Fruit fly (Drosophila melanogaster) whole organism, embryonic: ENCODE measurements around the gene CG45049.

Experiments used
- Atf6 ChIP-seq: fragments of 200-800 bp; sonication (Bioruptor generic); IDR thresholded peaks from 2 replicates; pipeline ENCODE4 v1.3.6; 2022; ENCODE audit warnings: missing biosample characterization, missing genetic modification characterization
- CG10274 ChIP-seq: fragments of 200-800 bp; sonication (Bioruptor generic); optimal IDR thresholded peaks from 3 replicates; lab custom pipeline; 2017; ENCODE audit warnings: missing biosample characterization, mild to moderate bottlenecking, missing genetic modification characterization
- CG10366 ChIP-seq: fragments of 200-800 bp; sonication (Bioruptor generic); IDR thresholded peaks from 2 replicates; pipeline ENCODE4 v1.3.6; 2022; ENCODE audit warnings: missing biosample characterization, missing genetic modification characterization
- CG10979 ChIP-seq: fragments of 200-800 bp; sonication (Bioruptor generic); optimal IDR thresholded peaks from 2 replicates; lab custom pipeline; 2018; ENCODE audit warnings: missing biosample characterization, mild to moderate bottlenecking, missing genetic modification characterization, moderate library complexity
- CG11456 ChIP-seq: fragments of 200-800 bp; sonication (Bioruptor generic); IDR thresholded peaks from 3 replicates; pipeline ENCODE4 v1.3.6; 2022; ENCODE audit warnings: missing biosample characterization, missing genetic modification characterization
- CG12236 ChIP-seq: fragments of 200-800 bp; sonication (Bioruptor generic); optimal IDR thresholded peaks from 2 replicates; lab custom pipeline; 2016; ENCODE audit warnings: missing biosample characterization, missing genetic modification characterization
- CG1233 ChIP-seq: fragments of 200-800 bp; sonication (Bioruptor generic); optimal IDR thresholded peaks from 4 replicates; lab custom pipeline; 2018; ENCODE audit warnings: missing biosample characterization, mild to moderate bottlenecking, missing genetic modification characterization
- CG12769 ChIP-seq: fragments of 200-800 bp; sonication (Bioruptor generic); optimal IDR thresholded peaks from 2 replicates; lab custom pipeline; 2019; ENCODE audit warnings: missing biosample characterization, mild to moderate bottlenecking, missing genetic modification characterization, moderate library complexity
- CG13287 ChIP-seq: fragments of 200-800 bp; sonication (Bioruptor generic); IDR thresholded peaks from 2 replicates; pipeline ENCODE4 v1.3.6; 2022; ENCODE audit warnings: missing biosample characterization, missing genetic modification characterization; ENCODE audit not compliant: partially characterized antibody
- CG14860 ChIP-seq: fragments of 200-800 bp; sonication (Bioruptor generic); IDR thresholded peaks from 3 replicates; pipeline ENCODE4 v1.3.6; 2022; ENCODE audit warnings: missing biosample characterization, missing genetic modification characterization; ENCODE audit not compliant: partially characterized antibody
- CG1832 ChIP-seq: fragments of 200-800 bp; sonication (Bioruptor generic); optimal IDR thresholded peaks from 2 replicates; lab custom pipeline; 2017; ENCODE audit warnings: missing biosample characterization, mild to moderate bottlenecking, missing genetic modification characterization, inconsistent platforms
- CG18476 ChIP-seq: fragments of 200-800 bp; sonication (Bioruptor generic); optimal IDR thresholded peaks from 2 replicates; lab custom pipeline; 2016; ENCODE audit warnings: missing biosample characterization, mild to moderate bottlenecking, missing genetic modification characterization
- CG3065 ChIP-seq: fragments of 200-800 bp; sonication (Bioruptor generic); optimal IDR thresholded peaks from 2 replicates; lab custom pipeline; 2016; ENCODE audit warnings: missing biosample characterization, missing genetic modification characterization
- CG31388 ChIP-seq: fragments of 200-800 bp; sonication (Bioruptor generic); optimal IDR thresholded peaks from 2 replicates; lab custom pipeline; 2016; ENCODE audit warnings: missing biosample characterization, missing genetic modification characterization
- CG4617 ChIP-seq: fragments of 200-800 bp; sonication (Bioruptor generic); optimal IDR thresholded peaks from 3 replicates; lab custom pipeline; 2016; ENCODE audit warnings: missing biosample characterization, missing genetic modification characterization, borderline replicate concordance
- CG6689 ChIP-seq: fragments of 200-800 bp; sonication (Bioruptor generic); IDR thresholded peaks from 2 replicates; pipeline ENCODE4 v1.3.6; 2022; ENCODE audit warnings: missing biosample characterization, missing genetic modification characterization
- CG6765 ChIP-seq: fragments of 200-800 bp; sonication (Bioruptor generic); optimal IDR thresholded peaks from 3 replicates; lab custom pipeline; 2017; ENCODE audit warnings: missing biosample characterization, mild to moderate bottlenecking, missing genetic modification characterization
- CG7372 ChIP-seq: fragments of 200-800 bp; sonication (Bioruptor generic); IDR thresholded peaks from 2 replicates; pipeline ENCODE4 v1.3.6; 2022; ENCODE audit warnings: missing biosample characterization, missing genetic modification characterization
- CG8089 ChIP-seq: fragments of 200-800 bp; sonication (Bioruptor generic); optimal IDR thresholded peaks from 3 replicates; lab custom pipeline; 2016; ENCODE audit warnings: missing biosample characterization, missing genetic modification characterization
- Dbx ChIP-seq: fragments of 200-800 bp; sonication (Bioruptor generic); IDR thresholded peaks from 3 replicates; pipeline ENCODE4 v1.3.6; 2022; ENCODE audit warnings: missing biosample characterization, missing genetic modification characterization
- Drgx ChIP-seq: fragments of 200-800 bp; sonication (Bioruptor generic); IDR thresholded peaks from 2 replicates; pipeline ENCODE4 v1.3.6; 2022; ENCODE audit warnings: missing biosample characterization, missing genetic modification characterization
- Elba2 ChIP-seq: fragments of 200-800 bp; sonication (Bioruptor generic); optimal IDR thresholded peaks from 3 replicates; lab custom pipeline; 2016; ENCODE audit warnings: missing biosample characterization, missing genetic modification characterization
- H2.0 ChIP-seq: fragments of 200-800 bp; sonication (Bioruptor generic); IDR thresholded peaks from 2 replicates; pipeline ENCODE4 v1.3.6; 2022; ENCODE audit warnings: missing biosample characterization, missing genetic modification characterization
- HmgZ ChIP-seq: fragments of 200-800 bp; sonication (Bioruptor generic); optimal IDR thresholded peaks from 2 replicates; lab custom pipeline; 2018; ENCODE audit warnings: missing biosample characterization, mild to moderate bottlenecking, missing genetic modification characterization
- Mad ChIP-seq: fragments of 200-800 bp; sonication (Bioruptor generic); optimal IDR thresholded peaks from 2 replicates; lab custom pipeline; 2016; ENCODE audit warnings: missing biosample characterization, missing genetic modification characterization
- Sry-β ChIP-seq: fragments of 200-800 bp; sonication (Bioruptor generic); optimal IDR thresholded peaks from 2 replicates; lab custom pipeline; 2018; ENCODE audit warnings: missing biosample characterization, mild to moderate bottlenecking, missing genetic modification characterization, moderate library complexity
- Xrp1 ChIP-seq: fragments of 200-800 bp; sonication (Bioruptor generic); IDR thresholded peaks from 2 replicates; pipeline ENCODE4 v1.3.6; 2022; ENCODE audit warnings: missing biosample characterization, missing genetic modification characterization
- al ChIP-seq: fragments of 200-800 bp; sonication (Bioruptor generic); IDR thresholded peaks from 2 replicates; pipeline ENCODE4 v1.3.6; 2022; ENCODE audit warnings: missing biosample characterization, missing genetic modification characterization
- ash1 ChIP-seq: fragments of 200-800 bp; sonication (Bioruptor generic); optimal IDR thresholded peaks from 2 replicates; lab custom pipeline; 2018; ENCODE audit warnings: missing biosample characterization, mild to moderate bottlenecking, missing genetic modification characterization
- bcd ChIP-seq: fragments of 200-800 bp; sonication (Bioruptor generic); optimal IDR thresholded peaks from 2 replicates; lab custom pipeline; 2017; ENCODE audit warnings: missing biosample characterization, mild to moderate bottlenecking, missing genetic modification characterization
- caup ChIP-seq: fragments of 200-800 bp; sonication (Bioruptor generic); optimal IDR thresholded peaks from 3 replicates; lab custom pipeline; 2017; ENCODE audit warnings: missing biosample characterization, mild to moderate bottlenecking, missing genetic modification characterization, moderate library complexity; ENCODE audit not compliant: severe bottlenecking
- dan ChIP-seq: fragments of 200-800 bp; sonication (Bioruptor generic); IDR thresholded peaks from 2 replicates; pipeline ENCODE4 v1.3.6; 2022; ENCODE audit warnings: missing biosample characterization, missing genetic modification characterization
- dmrt11E ChIP-seq: fragments of 200-800 bp; sonication (Bioruptor generic); optimal IDR thresholded peaks from 3 replicates; lab custom pipeline; 2018; ENCODE audit warnings: missing biosample characterization, mild to moderate bottlenecking, missing genetic modification characterization, moderate library complexity
- dpn ChIP-seq, 2 experiments: fragments of 200-800 bp; sonication (Bioruptor generic); optimal IDR thresholded peaks; 3 replicates each; lab custom pipeline; 2016; ENCODE audit warnings: missing biosample characterization in 2 of 2, missing genetic modification characterization in 2 of 2
- emc ChIP-seq: fragments of 200-800 bp; sonication (Bioruptor generic); optimal IDR thresholded peaks from 2 replicates; lab custom pipeline; 2016; ENCODE audit warnings: missing biosample characterization, missing genetic modification characterization
- fd3F ChIP-seq: fragments of 200-800 bp; sonication (Bioruptor generic); optimal IDR thresholded peaks from 2 replicates; lab custom pipeline; 2018; ENCODE audit warnings: missing biosample characterization, mild to moderate bottlenecking, missing genetic modification characterization, moderate library complexity
- ftz-f1 ChIP-seq: fragments of 200-800 bp; sonication (Bioruptor generic); optimal IDR thresholded peaks from 2 replicates; lab custom pipeline; 2016; ENCODE audit warnings: missing biosample characterization, missing genetic modification characterization
- gem ChIP-seq: fragments of 200-800 bp; sonication (Bioruptor generic); optimal IDR thresholded peaks from 2 replicates; lab custom pipeline; 2019; ENCODE audit warnings: missing biosample characterization, mild to moderate bottlenecking, missing genetic modification characterization, moderate library complexity
- hb ChIP-seq: fragments of 200-800 bp; sonication (Bioruptor generic); IDR thresholded peaks from 3 replicates; pipeline ENCODE4 v1.3.6; 2022; ENCODE audit warnings: missing biosample characterization, missing genetic modification characterization; ENCODE audit not compliant: partially characterized antibody
- lmd ChIP-seq: fragments of 200-800 bp; sonication (Bioruptor generic); IDR thresholded peaks from 2 replicates; pipeline ENCODE4 v1.3.6; 2022; ENCODE audit warnings: missing biosample characterization, missing genetic modification characterization
- lola ChIP-seq, 3 experiments: fragments of >200 bp in 2 of 3; fragments of 200-800 bp in 1 of 3; sonication (Bioruptor generic) in 1 of 3; optimal IDR thresholded peaks; 2 replicates each; lab custom pipeline; 2017 to 2019; ENCODE audit warnings: missing biosample characterization in 3 of 3, missing genetic modification characterization in 3 of 3, mild to moderate bottlenecking in 1 of 3, moderate library complexity in 1 of 3
- maf-S ChIP-seq: fragments of 200-800 bp; sonication (Bioruptor generic); optimal IDR thresholded peaks from 2 replicates; lab custom pipeline; 2016; ENCODE audit warnings: missing biosample characterization, missing genetic modification characterization
- phol ChIP-seq: fragments of 200-800 bp; sonication (Bioruptor generic); optimal IDR thresholded peaks from 3 replicates; lab custom pipeline; 2018; ENCODE audit warnings: missing biosample characterization, mild to moderate bottlenecking, missing genetic modification characterization, moderate library complexity
- pita ChIP-seq: fragments of 200-800 bp; sonication (Bioruptor generic); optimal IDR thresholded peaks from 2 replicates; lab custom pipeline; 2017; ENCODE audit warnings: missing biosample characterization, mild to moderate bottlenecking, missing genetic modification characterization
- rib ChIP-seq: fragments of 200-800 bp; sonication (Bioruptor generic); IDR thresholded peaks from 2 replicates; pipeline ENCODE4 v1.3.6; 2022; ENCODE audit warnings: missing biosample characterization, missing genetic modification characterization
- slou ChIP-seq: fragments of 200-800 bp; sonication (Bioruptor generic); optimal IDR thresholded peaks from 3 replicates; lab custom pipeline; 2016; ENCODE audit warnings: missing biosample characterization, missing genetic modification characterization
- sna ChIP-seq: fragments of 200-800 bp; sonication (Bioruptor generic); IDR thresholded peaks from 2 replicates; pipeline ENCODE4 v1.3.6; 2022; ENCODE audit warnings: missing biosample characterization, missing genetic modification characterization; ENCODE audit not compliant: partially characterized antibody
- sqz ChIP-seq: fragments of 200-800 bp; sonication (Bioruptor generic); optimal IDR thresholded peaks from 3 replicates; lab custom pipeline; 2018; ENCODE audit warnings: missing biosample characterization, mild to moderate bottlenecking, missing genetic modification characterization
- yki ChIP-seq: fragments of >200 bp; optimal IDR thresholded peaks from 3 replicates; lab custom pipeline; 2018

CG45049 gene

dm6 chr3R:22684044-22684947 is 42.5 kb upstream of the CG45049 start (continued):
- no peak for TF ChIP-seq CG8089 (GFP tag; lab: Kevin White, UChicago)
- no peak for TF ChIP-seq H2.0 (GFP tag; lab: Robert Waterston, UW)
- no peak for TF ChIP-seq maf-S (GFP tag; lab: Kevin White, UChicago)
- TF ChIP-seq CG10366 (GFP tag; lab: Robert Waterston, UW), result no peak
- TF ChIP-seq CG18476 (GFP tag; lab: Kevin White, UChicago), result no peak
- TF ChIP-seq CG6765 (GFP tag; lab: Kevin White, UChicago), result no peak
- no peak for TF ChIP-seq Sry-β
- no peak for TF ChIP-seq fd3F
- TF ChIP-seq Xrp1 (GFP tag; lab: Robert Waterston, UW), result 0 out of 2 replicates have a peak, but pooled peaks have one; percentile 18
- no peak for TF ChIP-seq CG1233 (GFP tag; lab: Kevin White, UChicago)
- TF ChIP-seq ftz-f1, result no peak
- TF ChIP-seq CG3065 (GFP tag; lab: Kevin White, UChicago), result no peak
- no peak for TF ChIP-seq lola (GFP tag; optimal IDR thresholded peaks at IDR 0.05; lab: Kevin White, UChicago)
- no peak for TF ChIP-seq CG12236 (GFP tag; lab: Kevin White, UChicago)
- TF ChIP-seq Atf6 (GFP tag; lab: Robert Waterston, UW), result no peak
- no peak for TF ChIP-seq CG10274 (GFP tag; lab: Kevin White, UChicago)
- TF ChIP-seq sna (GFP tag; lab: Robert Waterston, UW), result no peak
- TF ChIP-seq bcd (GFP tag; lab: Kevin White, UChicago), result no peak
- TF ChIP-seq lmd (GFP tag; lab: Robert Waterston, UW), result no peak
- no peak for TF ChIP-seq HmgZ (tag; lab: Kevin White, UChicago)
- no peak for TF ChIP-seq CG1832 (GFP tag; lab: Kevin White, UChicago)
- TF ChIP-seq emc (GFP tag; lab: Kevin White, UChicago), result no peak
- TF ChIP-seq dpn (GFP tag; optimal IDR thresholded peaks at IDR 0.05; lab: Kevin White, UChicago), result no peak
- no peak for TF ChIP-seq dmrt11E (tag; lab: Kevin White, UChicago)
- TF ChIP-seq CG10979 (tag; lab: Kevin White, UChicago), result peak; percentile 1
- TF ChIP-seq CG13287, result no peak
- TF ChIP-seq ash1, result no peak
- TF ChIP-seq hb (GFP tag; lab: Robert Waterston, UW), result no peak
- no peak for TF ChIP-seq CG14860 (GFP tag; lab: Robert Waterston, UW)
- no peak for TF ChIP-seq rib (GFP tag; lab: Robert Waterston, UW)
- no peak for TF ChIP-seq gem
- TF ChIP-seq sqz, result no peak
- peak; percentile 48 for TF ChIP-seq CG12769
- no peak for TF ChIP-seq yki (lab: Kevin White, UChicago)
- 0 out of 2 replicates have a peak, but pooled peaks have one; percentile 31 for TF ChIP-seq CG7372 (GFP tag; lab: Robert Waterston, UW)
- no peak for TF ChIP-seq CG4617 (GFP tag; lab: Kevin White, UChicago)
- TF ChIP-seq al, result no peak
- no peak for TF ChIP-seq phol
- TF ChIP-seq caup (GFP tag; lab: Kevin White, UChicago), result peak; percentile 9
- TF ChIP-seq pita (GFP tag; lab: Kevin White, UChicago), result no peak
- TF ChIP-seq Drgx (GFP tag; lab: Robert Waterston, UW), result no peak
- TF ChIP-seq Dbx (GFP tag; lab: Robert Waterston, UW), result no peak
- TF ChIP-seq Elba2 (GFP tag; lab: Kevin White, UChicago), result no peak
- no peak for TF ChIP-seq Mad (GFP tag; lab: Kevin White, UChicago)
- TF ChIP-seq CG11456 (GFP tag; lab: Robert Waterston, UW), result no peak
- no peak for TF ChIP-seq CG31388 (GFP tag; lab: Kevin White, UChicago)
- no peak for TF ChIP-seq slou (GFP tag; lab: Kevin White, UChicago)
- no peak for TF ChIP-seq dan
- TF ChIP-seq CG6689 (GFP tag; lab: Robert Waterston, UW), result no peak
